Worm (Caenorhabditis elegans): ENCODE results near the gene mxl-1.

DNA sequence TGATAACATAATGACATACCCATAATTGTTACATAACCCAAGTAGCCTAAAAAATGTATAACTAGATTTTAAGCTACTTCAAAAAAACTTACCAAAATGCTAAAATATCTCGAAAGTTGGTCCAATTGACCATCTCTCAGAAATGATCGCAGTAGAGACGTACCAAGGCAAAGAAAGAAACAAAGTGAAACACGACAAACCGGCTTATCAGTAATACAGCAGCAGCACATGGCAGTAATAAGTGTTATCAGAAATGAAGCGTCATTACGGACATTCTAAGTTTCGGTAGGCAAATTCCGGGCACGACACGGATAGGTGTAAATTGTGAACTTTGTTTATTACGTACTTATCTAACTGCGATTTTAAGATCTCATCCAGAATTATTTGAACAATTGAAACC is 20.8 kb downstream of the mxl-1 start, which contains the start of gene cln-3.1:
- no peak for TF ChIP-seq pqm-1 (tag; optimal IDR thresholded peaks at IDR 0.05)
- no peak for TF ChIP-seq ama-1 (optimal IDR thresholded peaks at IDR 0.05)

All from whole organism, late embryonic.